Fruit fly (Drosophila melanogaster): ENCODE measurements around the gene mRNA-cap.

The mRNA-cap gene

dm6 chrX:14208426-14209208 is 34.0 kb downstream of the mRNA-cap start (continued):
- TF ChIP-seq croc (GFP tag; conservative IDR thresholded peaks at IDR 0.05) (no peak), cg (GFP tag; optimal IDR thresholded peaks at IDR 0.05) (peak; percentile 63), MESR4 (GFP tag; optimal IDR thresholded peaks at IDR 0.05) (no peak), CG15269 (tag; optimal IDR thresholded peaks at IDR 0.05) (peak; percentile 58), CG2889 (GFP tag; IDR thresholded peaks at IDR 0.05) (no peak), Mrtf (GFP tag; IDR thresholded peaks at IDR 0.05) (peak; percentile 64; the same call in 1 of the 3 replicates), Hr78 (GFP tag; optimal IDR thresholded peaks at IDR 0.05) (peak in 1 of 2 experiments; percentile 0), chinmo (GFP tag; IDR thresholded peaks at IDR 0.05; ENCODE audit: partially characterized antibody) (peak; percentile 54; the same call in 1 of the 4 replicates), dan (GFP tag; IDR thresholded peaks at IDR 0.05) (no peak), Hmr (GFP tag; optimal IDR thresholded peaks at IDR 0.05) (no peak), CG16863 (GFP tag; optimal IDR thresholded peaks at IDR 0.05) (peak; percentile 36), Fer2 (tag; optimal IDR thresholded peaks at IDR 0.05) (no peak), CG11560 (tag; IDR thresholded peaks at IDR 0.05) (no peak), row (GFP tag; IDR thresholded peaks at IDR 0.05) (peak; percentile 17; the same call in 1 of the 3 replicates), Hsf (GFP tag; optimal IDR thresholded peaks at IDR 0.05) (peak; percentile 37), Ssrp (tag; optimal IDR thresholded peaks at IDR 0.05) (peak; percentile 57), br (optimal IDR thresholded peaks at IDR 0.05) (no peak), Nf-YC (tag; optimal IDR thresholded peaks at IDR 0.05) (no peak), CG32767 (GFP tag; IDR thresholded peaks at IDR 0.05) (peak; percentile 61; the same call in 1 of the 2 replicates), CG8924 (tag; optimal IDR thresholded peaks at IDR 0.05) (peak; percentile 46), CG34422 (GFP tag; IDR thresholded peaks at IDR 0.05) (0 out of 3 replicates have a peak, but pooled peaks have one; percentile 44), CG17912 (GFP tag; optimal IDR thresholded peaks at IDR 0.05) (no peak), sd (tag; optimal IDR thresholded peaks at IDR 0.05) (no peak), CG8944 (GFP tag; optimal IDR thresholded peaks at IDR 0.05) (no peak), her (GFP tag; optimal IDR thresholded peaks at IDR 0.05) (no peak), CG12155 (GFP tag; optimal IDR thresholded peaks at IDR 0.05) (no peak), mirr (GFP tag; optimal IDR thresholded peaks at IDR 0.05) (no peak), Stat92E (GFP tag; optimal IDR thresholded peaks at IDR 0.05) (no peak), Spps (tag; optimal IDR thresholded peaks at IDR 0.05) (peak; percentile 63), wdn (GFP tag; IDR thresholded peaks at IDR 0.05) (no peak), jigr1 (GFP tag; IDR thresholded peaks at IDR 0.05) (no peak), sim (GFP tag; IDR thresholded peaks at IDR 0.05) (peak; percentile 49; the same call in 1 of the 2 replicates), CG11723 (GFP tag; optimal IDR thresholded peaks at IDR 0.05) (peak; percentile 42), tin (GFP tag; optimal IDR thresholded peaks at IDR 0.05) (peak; percentile 70), zfh1 (GFP tag; IDR thresholded peaks at IDR 0.05) (peak; percentile 60; the same call in 2 of the 3 replicates), CG31365 (tag; optimal IDR thresholded peaks at IDR 0.05) (no peak), CG10366 (GFP tag; IDR thresholded peaks at IDR 0.05) (peak; percentile 42; the same call in 1 of the 2 replicates), dmrt99B (tag; optimal IDR thresholded peaks at IDR 0.05) (peak; percentile 74), h (optimal IDR thresholded peaks at IDR 0.05) (no peak), CG4730 (GFP tag; IDR thresholded peaks at IDR 0.05) (no peak), ems (GFP tag; optimal IDR thresholded peaks at IDR 0.05) (peak; percentile 47), CG18764 (GFP tag; optimal IDR thresholded peaks at IDR 0.05) (peak; percentile 17), insv (GFP tag; optimal IDR thresholded peaks at IDR 0.05) (no peak), CG10274 (GFP tag; optimal IDR thresholded peaks at IDR 0.05) (no peak), onecut (GFP tag; IDR thresholded peaks at IDR 0.05) (peak; percentile 74), unc-4 (GFP tag; IDR thresholded peaks at IDR 0.05; ENCODE audit: partially characterized antibody) (no peak), Oaz (GFP tag; IDR thresholded peaks at IDR 0.05) (no peak), sqz (GFP tag; optimal IDR thresholded peaks at IDR 0.05) (peak; percentile 57), CG10431 (GFP tag; optimal IDR thresholded peaks at IDR 0.05) (no peak)
